Worm (Caenorhabditis elegans): Measurements from ENCODE around the gene C18H7.1.

DNA sequence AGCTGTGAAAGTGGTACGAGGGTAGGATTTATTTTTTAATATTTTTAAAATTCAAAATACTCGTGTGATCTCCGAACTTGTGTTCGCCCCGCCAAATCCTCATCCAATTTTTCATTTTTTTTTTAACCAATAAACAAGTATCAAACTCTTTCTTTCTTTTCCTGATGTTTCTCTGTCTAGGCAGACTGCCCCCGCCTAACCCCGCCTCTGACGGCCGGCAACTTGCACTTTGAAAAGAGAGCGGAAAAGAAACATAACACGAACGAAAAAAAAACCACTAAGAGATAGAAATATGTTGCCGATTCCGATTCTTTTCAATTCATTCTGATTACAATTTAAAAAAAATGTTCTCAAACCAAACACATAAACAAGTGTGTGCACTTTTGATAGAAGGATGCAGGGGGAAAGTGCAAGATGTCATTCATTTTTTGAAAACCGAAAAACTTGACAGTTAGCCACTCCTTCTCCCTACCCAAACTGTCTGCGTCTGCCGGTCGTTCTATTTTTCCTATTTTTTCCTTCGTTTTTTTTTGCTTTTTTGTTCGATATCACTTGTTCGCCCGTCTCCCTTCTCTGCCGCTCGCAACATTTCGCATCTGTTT is 10.7 kb downstream of the C18H7.1 start:
- TF ChIP-seq F49E8.2 (tag; optimal IDR thresholded peaks at IDR 0.05; ENCODE audit: insufficient read depth), result no peak
- no peak for TF ChIP-seq dpl-1 (GFP tag; optimal IDR thresholded peaks at IDR 0.05)
- no peak for TF ChIP-seq madf-8 (GFP tag; conservative IDR thresholded peaks at IDR 0.05)

All from whole organism, young adult.